Fruit fly (Drosophila melanogaster) whole organism, embryonic: Measurements from ENCODE around the gene Faa.

Experiments
- Asciz ChIP-seq: fragments of 200-800 bp; sonication (Bioruptor generic); optimal IDR thresholded peaks from 2 replicates; lab custom pipeline; 2017; ENCODE audit warnings: missing biosample characterization, mild to moderate bottlenecking, missing genetic modification characterization, missing genetic modification reagents
- CG11085 ChIP-seq: fragments of 200-800 bp; sonication (Bioruptor generic); IDR thresholded peaks from 2 replicates; pipeline ENCODE4 v1.3.6; 2022; ENCODE audit warnings: missing biosample characterization, missing genetic modification characterization
- CG11247 ChIP-seq: fragments of 200-800 bp; sonication (Bioruptor generic); IDR thresholded peaks from 2 replicates; pipeline ENCODE4 v1.3.6; 2022; ENCODE audit warnings: missing biosample characterization, missing genetic modification characterization
- CG13123 ChIP-seq: fragments of 200-800 bp; sonication (Bioruptor generic); optimal IDR thresholded peaks from 2 replicates; lab custom pipeline; 2016; ENCODE audit warnings: missing biosample characterization, missing genetic modification characterization
- CG14014 ChIP-seq: fragments of 200-800 bp; sonication (Bioruptor generic); IDR thresholded peaks from 2 replicates; pipeline ENCODE4 v1.3.6; 2022; ENCODE audit warnings: missing biosample characterization, missing genetic modification characterization
- CG14965 ChIP-seq: fragments of 200-800 bp; sonication (Bioruptor generic); optimal IDR thresholded peaks from 2 replicates; lab custom pipeline; 2016; ENCODE audit warnings: missing biosample characterization, missing genetic modification characterization, borderline replicate concordance
- CG17359 ChIP-seq: fragments of 200-800 bp; sonication (Bioruptor generic); optimal IDR thresholded peaks from 3 replicates; lab custom pipeline; 2018; ENCODE audit warnings: missing biosample characterization, mild to moderate bottlenecking, missing genetic modification characterization, moderate library complexity
- CG17568 ChIP-seq: fragments of 200-800 bp; sonication (Bioruptor generic); optimal IDR thresholded peaks from 2 replicates; lab custom pipeline; 2018; ENCODE audit warnings: missing biosample characterization, mild to moderate bottlenecking, missing genetic modification characterization, moderate library complexity
- CG1832 ChIP-seq: fragments of 200-800 bp; sonication (Bioruptor generic); optimal IDR thresholded peaks from 2 replicates; lab custom pipeline; 2017; ENCODE audit warnings: missing biosample characterization, mild to moderate bottlenecking, missing genetic modification characterization, inconsistent platforms
- CG6654 ChIP-seq: fragments of 200-800 bp; sonication (Bioruptor generic); optimal IDR thresholded peaks from 2 replicates; lab custom pipeline; 2017; ENCODE audit warnings: missing biosample characterization, mild to moderate bottlenecking, missing genetic modification characterization
- CG6813 ChIP-seq: fragments of 200-800 bp; sonication (Bioruptor generic); optimal IDR thresholded peaks from 2 replicates; lab custom pipeline; 2017; ENCODE audit warnings: missing biosample characterization, missing genetic modification characterization, mild to moderate bottlenecking, moderate library complexity, missing genetic modification reagents
- CG6854 ChIP-seq: fragments of 200-800 bp; sonication (Bioruptor generic); optimal IDR thresholded peaks from 3 replicates; lab custom pipeline; 2017; ENCODE audit warnings: missing biosample characterization, mild to moderate bottlenecking, missing genetic modification characterization
- CG8944 ChIP-seq: fragments of 200-800 bp; sonication (Bioruptor generic); optimal IDR thresholded peaks from 3 replicates; lab custom pipeline; 2016; ENCODE audit warnings: missing biosample characterization, missing genetic modification characterization
- CG9437 ChIP-seq: fragments of 200-800 bp; sonication (Bioruptor generic); optimal IDR thresholded peaks from 2 replicates; lab custom pipeline; 2018; ENCODE audit warnings: missing biosample characterization, mild to moderate bottlenecking, missing genetic modification characterization
- CG9817 ChIP-seq: fragments of 200-800 bp; sonication (Bioruptor generic); optimal IDR thresholded peaks from 2 replicates; lab custom pipeline; 2018; ENCODE audit warnings: missing biosample characterization, mild to moderate bottlenecking, missing genetic modification characterization, moderate library complexity
- Camta ChIP-seq: fragments of 200-800 bp; sonication (Bioruptor generic); optimal IDR thresholded peaks from 2 replicates; lab custom pipeline; 2016; ENCODE audit warnings: missing biosample characterization, missing genetic modification characterization
- Deaf1 ChIP-seq: fragments of 200-800 bp; optimal IDR thresholded peaks from 3 replicates; lab custom pipeline; 2019; ENCODE audit warnings: missing biosample characterization, mild to moderate bottlenecking, missing genetic modification characterization, moderate library complexity
- Doc2 ChIP-seq: fragments of 200-800 bp; sonication (Bioruptor generic); IDR thresholded peaks from 2 replicates; pipeline ENCODE4 v1.3.6; 2022; ENCODE audit warnings: missing biosample characterization, missing genetic modification characterization
- E2f1 ChIP-seq: fragments of 200-800 bp; sonication (Bioruptor generic); IDR thresholded peaks from 2 replicates; pipeline ENCODE4 v1.3.6; 2022; ENCODE audit warnings: missing biosample characterization, missing genetic modification characterization
- HLHmδ ChIP-seq: fragments of 200-800 bp; sonication (Bioruptor generic); optimal IDR thresholded peaks from 2 replicates; lab custom pipeline; 2018; ENCODE audit warnings: missing biosample characterization, mild to moderate bottlenecking, missing genetic modification characterization, moderate library complexity
- Hey ChIP-seq: fragments of 200-800 bp; sonication (Bioruptor generic); optimal IDR thresholded peaks from 3 replicates; lab custom pipeline; 2018; ENCODE audit warnings: missing biosample characterization, mild to moderate bottlenecking, missing genetic modification characterization
- Mad ChIP-seq: fragments of 200-800 bp; sonication (Bioruptor generic); optimal IDR thresholded peaks from 2 replicates; lab custom pipeline; 2016; ENCODE audit warnings: missing biosample characterization, missing genetic modification characterization
- NC2β ChIP-seq: fragments of 200-800 bp; sonication (Bioruptor generic); optimal IDR thresholded peaks from 2 replicates; lab custom pipeline; 2016; ENCODE audit warnings: missing biosample characterization, missing genetic modification characterization
- PHDP ChIP-seq: fragments of 200-800 bp; sonication (Bioruptor generic); optimal IDR thresholded peaks from 3 replicates; lab custom pipeline; 2018; ENCODE audit warnings: missing biosample characterization, mild to moderate bottlenecking, missing genetic modification characterization, moderate library complexity
- Ptx1 ChIP-seq: fragments of 200-800 bp; sonication (Bioruptor generic); IDR thresholded peaks from 2 replicates; pipeline ENCODE4 v1.3.6; 2022; ENCODE audit warnings: missing biosample characterization, missing genetic modification characterization
- Ravus ChIP-seq: fragments of 200-800 bp; sonication (Bioruptor generic); IDR thresholded peaks from 2 replicates; pipeline ENCODE4 v1.3.6; 2022; ENCODE audit warnings: missing biosample characterization, missing genetic modification characterization
- Sox102F ChIP-seq: fragments of 200-800 bp; sonication (Bioruptor generic); optimal IDR thresholded peaks from 2 replicates; lab custom pipeline; 2018; ENCODE audit warnings: missing biosample characterization, mild to moderate bottlenecking, missing genetic modification characterization, moderate library complexity
- Vsx1 ChIP-seq: fragments of 200-800 bp; sonication (Bioruptor generic); optimal IDR thresholded peaks from 2 replicates; lab custom pipeline; 2017; ENCODE audit warnings: missing biosample characterization, mild to moderate bottlenecking, missing genetic modification characterization, missing genetic modification reagents
- Xbp1 ChIP-seq: fragments of 200-800 bp; sonication (Bioruptor generic); optimal IDR thresholded peaks from 3 replicates; lab custom pipeline; 2016; ENCODE audit warnings: missing biosample characterization, mild to moderate bottlenecking, missing genetic modification characterization
- abd-A ChIP-seq: fragments of 200-800 bp; sonication (Bioruptor generic); optimal IDR thresholded peaks from 3 replicates; lab custom pipeline; 2019; ENCODE audit warnings: missing biosample characterization, mild to moderate bottlenecking, missing genetic modification characterization, moderate library complexity
- ap ChIP-seq: fragments of 200-800 bp; sonication (Bioruptor generic); IDR thresholded peaks from 2 replicates; pipeline ENCODE4 v1.3.6; 2022; ENCODE audit warnings: missing biosample characterization, missing genetic modification characterization
- danr ChIP-seq: fragments of 200-800 bp; sonication (Bioruptor generic); IDR thresholded peaks from 2 replicates; pipeline ENCODE4 v1.3.6; 2022; ENCODE audit warnings: missing biosample characterization, missing genetic modification characterization
- en ChIP-seq: fragments of 200-800 bp; sonication (Bioruptor generic); optimal IDR thresholded peaks from 2 replicates; lab custom pipeline; 2016; ENCODE audit warnings: missing biosample characterization, missing genetic modification characterization
- esg ChIP-seq: fragments of 200-800 bp; sonication (Bioruptor generic); conservative IDR thresholded peaks from 2 replicates; pipeline ENCODE4 v1.3.6; 2022; ENCODE audit warnings: missing biosample characterization, missing genetic modification characterization
- fd102C ChIP-seq: fragments of 200-800 bp; sonication (Bioruptor generic); optimal IDR thresholded peaks from 2 replicates; lab custom pipeline; 2018; ENCODE audit warnings: missing biosample characterization, mild to moderate bottlenecking, missing genetic modification characterization, moderate library complexity
- gce ChIP-seq: fragments of 200-800 bp; sonication (Bioruptor generic); IDR thresholded peaks from 3 replicates; pipeline ENCODE4 v1.3.6; 2022; ENCODE audit warnings: missing biosample characterization, missing genetic modification characterization
- gt ChIP-seq: fragments of 200-800 bp; sonication (Bioruptor generic); IDR thresholded peaks from 2 replicates; pipeline ENCODE4 v1.3.6; 2022; ENCODE audit warnings: missing biosample characterization, missing genetic modification characterization
- hth ChIP-seq: fragments of >200 bp; optimal IDR thresholded peaks from 2 replicates; lab custom pipeline; 2017; ENCODE audit warnings: inconsistent platforms
- inv ChIP-seq: fragments of 200-800 bp; sonication (Bioruptor generic); IDR thresholded peaks from 2 replicates; pipeline ENCODE4 v1.3.6; 2022; ENCODE audit warnings: missing biosample characterization, missing genetic modification characterization; ENCODE audit not compliant: partially characterized antibody
- kah ChIP-seq: fragments of 200-800 bp; sonication (Bioruptor generic); optimal IDR thresholded peaks from 2 replicates; lab custom pipeline; 2018; ENCODE audit warnings: missing biosample characterization, mild to moderate bottlenecking, missing genetic modification characterization
- ken ChIP-seq: fragments of 200-800 bp; sonication (Bioruptor generic); IDR thresholded peaks from 3 replicates; pipeline ENCODE4 v1.3.6; 2022; ENCODE audit warnings: missing biosample characterization, missing genetic modification characterization
- kni ChIP-seq: fragments of 200-800 bp; sonication (Bioruptor generic); optimal IDR thresholded peaks from 3 replicates; lab custom pipeline; 2017; ENCODE audit warnings: mild to moderate bottlenecking, missing biosample characterization, missing genetic modification reagents, missing genetic modification characterization
- knrl ChIP-seq: fragments of 200-800 bp; sonication (Bioruptor generic); IDR thresholded peaks from 3 replicates; pipeline ENCODE4 v1.3.6; 2022; ENCODE audit warnings: missing biosample characterization, missing genetic modification characterization; ENCODE audit not compliant: partially characterized antibody
- nerfin-1 ChIP-seq: fragments of 200-800 bp; sonication (Bioruptor generic); optimal IDR thresholded peaks from 3 replicates; lab custom pipeline; 2019; ENCODE audit warnings: missing biosample characterization, mild to moderate bottlenecking, missing genetic modification characterization, moderate library complexity
- oc ChIP-seq: fragments of 200-800 bp; sonication (Bioruptor generic); optimal IDR thresholded peaks from 2 replicates; lab custom pipeline; 2018; ENCODE audit warnings: missing biosample characterization, mild to moderate bottlenecking, missing genetic modification characterization, moderate library complexity
- pho ChIP-seq: fragments of 200-800 bp; sonication (Bioruptor generic); optimal IDR thresholded peaks from 2 replicates; lab custom pipeline; 2016; ENCODE audit warnings: missing biosample characterization, missing genetic modification characterization
- sens-2 ChIP-seq: fragments of 200-800 bp; sonication (Bioruptor generic); IDR thresholded peaks from 2 replicates; pipeline ENCODE4 v1.3.6; 2022; ENCODE audit warnings: missing biosample characterization, missing genetic modification characterization
- sim ChIP-seq: fragments of 200-800 bp; sonication (Bioruptor generic); IDR thresholded peaks from 2 replicates; pipeline ENCODE4 v1.3.6; 2022; ENCODE audit warnings: missing biosample characterization, missing genetic modification characterization
- wor ChIP-seq: fragments of 200-800 bp; sonication (Bioruptor generic); IDR thresholded peaks from 2 replicates; pipeline ENCODE4 v1.3.6; 2022; ENCODE audit warnings: missing biosample characterization, missing genetic modification characterization
- zen2 ChIP-seq: fragments of 200-800 bp; sonication (Bioruptor generic); IDR thresholded peaks from 3 replicates; pipeline ENCODE4 v1.3.6; 2022; ENCODE audit warnings: missing biosample characterization, missing genetic modification characterization; ENCODE audit not compliant: partially characterized antibody

Faa gene

DNA sequence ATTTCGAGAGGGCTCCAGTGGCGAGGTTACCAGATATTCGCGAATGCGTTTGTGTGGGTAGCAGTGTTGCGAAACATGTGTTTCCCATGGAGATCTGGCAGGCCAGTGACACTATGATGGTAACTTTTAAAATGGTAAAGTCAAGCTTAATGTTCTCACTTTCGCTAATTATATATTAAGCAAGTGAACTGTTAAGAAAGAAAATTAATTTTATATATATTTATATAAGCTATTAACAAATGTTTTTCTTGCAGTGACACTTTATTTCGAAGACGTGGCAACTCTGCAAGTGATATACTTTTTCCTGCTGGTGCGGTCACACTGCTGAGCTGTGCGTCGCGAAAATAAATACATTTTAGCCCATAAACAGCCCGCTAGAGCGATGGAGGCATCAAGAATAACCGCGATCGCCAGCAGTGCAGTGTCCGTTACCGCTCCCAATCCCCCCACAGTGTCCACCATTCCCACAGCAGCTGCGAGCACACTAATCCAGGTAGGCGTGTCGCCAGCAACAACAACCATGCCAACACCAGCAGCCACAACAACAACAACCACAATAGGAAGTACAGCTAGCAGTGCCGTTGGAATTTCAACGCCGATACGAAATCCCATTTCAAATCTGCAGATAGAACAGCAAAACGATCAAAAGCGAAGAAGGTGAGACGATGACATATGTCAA lies 33.4 kb downstream of the Faa start, which contains the start of the genes CG11593 and Rcd5 (continued):
- TF ChIP-seq PHDP (tag; lab: Kevin White, UChicago): no peak
- TF ChIP-seq wor (GFP tag; lab: Robert Waterston, UW): peak; percentile 64; the same call in 1 of the 2 replicates
- peak; percentile 77 for TF ChIP-seq CG9817
- peak; percentile 81 for TF ChIP-seq esg (GFP tag; lab: Robert Waterston, UW)
- TF ChIP-seq oc: no peak
- no peak for TF ChIP-seq NC2β (GFP tag; lab: Kevin White, UChicago)
- no peak for TF ChIP-seq inv
- TF ChIP-seq CG6854: no peak
- peak; percentile 54 for TF ChIP-seq Ravus (GFP tag; lab: Robert Waterston, UW)
- no peak for TF ChIP-seq CG1832
- TF ChIP-seq nerfin-1 (tag; lab: Kevin White, UChicago): no peak
- peak; percentile 91 for TF ChIP-seq Ptx1 (GFP tag; lab: Robert Waterston, UW)
- TF ChIP-seq Asciz (GFP tag; lab: Kevin White, UChicago): no peak
- peak; percentile 6 for TF ChIP-seq CG8944 (GFP tag; lab: Kevin White, UChicago)
- peak; percentile 86 for TF ChIP-seq ken (GFP tag; lab: Robert Waterston, UW)
- peak; percentile 78 for TF ChIP-seq CG11247
- no peak for TF ChIP-seq abd-A (tag; lab: Kevin White, UChicago)
- TF ChIP-seq Mad (GFP tag; lab: Kevin White, UChicago): peak; percentile 53
- peak; percentile 53; the same call in 2 of the 3 replicates for TF ChIP-seq knrl (GFP tag; lab: Robert Waterston, UW)
- no peak for TF ChIP-seq CG6813
- peak; percentile 40; the same call in 1 of the 2 replicates for TF ChIP-seq ap
- TF ChIP-seq Sox102F (GFP tag; lab: Kevin White, UChicago): peak; percentile 65
- TF ChIP-seq kni (GFP tag; lab: Kevin White, UChicago): no peak
- TF ChIP-seq CG11085 (GFP tag; lab: Robert Waterston, UW): peak; percentile 22; the same call in 1 of the 2 replicates
- no peak for TF ChIP-seq Hey (tag; lab: Kevin White, UChicago)
- 0 out of 2 replicates have a peak, but pooled peaks have one; percentile 33 for TF ChIP-seq Doc2 (GFP tag; lab: Robert Waterston, UW)
- no peak for TF ChIP-seq kah (GFP tag; lab: Kevin White, UChicago)
- no peak for TF ChIP-seq en
- peak; percentile 78 for TF ChIP-seq Xbp1 (GFP tag; lab: Kevin White, UChicago)
- peak; percentile 25 for TF ChIP-seq CG13123 (GFP tag; lab: Kevin White, UChicago)
- TF ChIP-seq CG17359 (tag; lab: Kevin White, UChicago): no peak
- peak; percentile 83 for TF ChIP-seq E2f1 (GFP tag; lab: Robert Waterston, UW)
- no peak for TF ChIP-seq sim (GFP tag; lab: Robert Waterston, UW)
- no peak for TF ChIP-seq hth
- TF ChIP-seq Camta (GFP tag; lab: Kevin White, UChicago): no peak
- no peak for TF ChIP-seq Vsx1 (GFP tag; lab: Kevin White, UChicago)
- no peak for TF ChIP-seq fd102C (GFP tag; lab: Kevin White, UChicago)
- TF ChIP-seq CG17568 (GFP tag; lab: Kevin White, UChicago): no peak
- TF ChIP-seq gce (GFP tag; lab: Robert Waterston, UW): no peak
- peak; percentile 25 for TF ChIP-seq pho (GFP tag; lab: Kevin White, UChicago)
- TF ChIP-seq zen2 (GFP tag; lab: Robert Waterston, UW): no peak
- no peak for TF ChIP-seq Deaf1 (tag; lab: Kevin White, UChicago)
- TF ChIP-seq CG14965 (GFP tag; lab: Kevin White, UChicago): no peak
- TF ChIP-seq sens-2 (GFP tag; lab: Robert Waterston, UW): no peak
- TF ChIP-seq HLHmδ (GFP tag; lab: Kevin White, UChicago): no peak
- no peak for TF ChIP-seq CG6654
- peak; percentile 25 for TF ChIP-seq CG9437 (GFP tag; lab: Kevin White, UChicago)
- TF ChIP-seq danr (GFP tag; lab: Robert Waterston, UW): peak; percentile 83
- peak; percentile 41; the same call in 1 of the 2 replicates for TF ChIP-seq gt (GFP tag; lab: Robert Waterston, UW)
- peak; percentile 86 for TF ChIP-seq CG14014 (GFP tag; lab: Robert Waterston, UW)
